Fruit fly (Drosophila melanogaster): ENCODE results near the gene kel.

DNA sequence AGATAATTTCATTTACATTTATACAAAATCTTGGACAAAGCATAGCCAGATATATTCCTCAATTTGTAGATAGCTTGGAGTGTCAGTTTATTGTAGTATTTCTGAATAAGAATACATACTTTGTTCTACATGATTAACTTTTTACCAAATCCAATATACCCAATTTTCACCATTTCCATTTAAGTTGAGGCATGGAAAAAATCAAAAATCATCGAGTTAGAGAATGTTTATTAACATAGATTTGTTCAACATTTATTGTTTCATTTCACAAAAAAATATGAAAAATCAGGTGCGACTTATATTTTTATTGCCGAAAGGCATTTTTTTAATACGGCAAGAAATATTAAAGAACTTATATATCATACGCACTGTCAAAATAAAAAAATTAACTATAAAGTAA lies 12.2 kb downstream of the kel start, which contains the start of gene Grl36b:
- TF ChIP-seq pan (optimal IDR thresholded peaks at IDR 0.05) (no peak), psq (optimal IDR thresholded peaks at IDR 0.05) (no peak), Dll (optimal IDR thresholded peaks at IDR 0.05) (no peak)
